Fruit fly (Drosophila melanogaster) whole organism, embryonic: Measurements from ENCODE around the gene CG7183.

Experiments
- Ada2b ChIP-seq: fragments of 200-800 bp; sonication (Bioruptor generic); IDR thresholded peaks from 2 replicates; pipeline ENCODE4 v1.3.6; 2022; ENCODE audit warnings: missing biosample characterization, missing genetic modification characterization
- BEAF-32 ChIP-seq: fragments of 200-800 bp; sonication (Bioruptor generic); optimal IDR thresholded peaks from 3 replicates; lab custom pipeline; 2017; ENCODE audit warnings: missing biosample characterization, missing genetic modification characterization, mild to moderate bottlenecking, moderate library complexity, missing genetic modification reagents
- Blimp-1 ChIP-seq: fragments of 200-800 bp; sonication (Bioruptor generic); optimal IDR thresholded peaks from 3 replicates; lab custom pipeline; 2018; ENCODE audit warnings: missing biosample characterization, missing genetic modification characterization, mild to moderate bottlenecking, moderate library complexity, missing genetic modification reagents
- CG10209 ChIP-seq: fragments of 200-800 bp; sonication (Bioruptor generic); optimal IDR thresholded peaks from 3 replicates; lab custom pipeline; 2017; ENCODE audit warnings: missing biosample characterization, mild to moderate bottlenecking, missing genetic modification characterization, missing genetic modification reagents
- CG11456 ChIP-seq: fragments of 200-800 bp; sonication (Bioruptor generic); IDR thresholded peaks from 3 replicates; pipeline ENCODE4 v1.3.6; 2022; ENCODE audit warnings: missing biosample characterization, missing genetic modification characterization
- CG11504 ChIP-seq: fragments of 200-800 bp; sonication (Bioruptor generic); optimal IDR thresholded peaks from 3 replicates; lab custom pipeline; 2019; ENCODE audit warnings: missing biosample characterization, mild to moderate bottlenecking, missing genetic modification characterization, moderate library complexity
- CG11723 ChIP-seq: fragments of 200-800 bp; sonication (Bioruptor generic); optimal IDR thresholded peaks from 2 replicates; lab custom pipeline; 2017; ENCODE audit warnings: missing biosample characterization, mild to moderate bottlenecking, missing genetic modification characterization
- CG12299 ChIP-seq: fragments of 200-800 bp; sonication (Bioruptor generic); optimal IDR thresholded peaks from 2 replicates; lab custom pipeline; 2018; ENCODE audit warnings: missing biosample characterization, mild to moderate bottlenecking, missing genetic modification characterization
- CG12769 ChIP-seq: fragments of 200-800 bp; sonication (Bioruptor generic); optimal IDR thresholded peaks from 2 replicates; lab custom pipeline; 2019; ENCODE audit warnings: missing biosample characterization, mild to moderate bottlenecking, missing genetic modification characterization, moderate library complexity
- CG12942 ChIP-seq: fragments of 200-800 bp; sonication (Bioruptor generic); optimal IDR thresholded peaks from 3 replicates; lab custom pipeline; 2016; ENCODE audit warnings: missing biosample characterization, missing genetic modification characterization
- CG13624 ChIP-seq: fragments of 200-800 bp; sonication (Bioruptor generic); optimal IDR thresholded peaks from 2 replicates; lab custom pipeline; 2016; ENCODE audit warnings: missing biosample characterization, missing genetic modification characterization
- CG15479 ChIP-seq: fragments of 200-800 bp; sonication (Bioruptor generic); optimal IDR thresholded peaks from 3 replicates; lab custom pipeline; 2019; ENCODE audit warnings: missing biosample characterization, mild to moderate bottlenecking, missing genetic modification characterization, moderate library complexity
- CG2875 ChIP-seq: fragments of 200-800 bp; sonication (Bioruptor generic); optimal IDR thresholded peaks from 2 replicates; lab custom pipeline; 2017; ENCODE audit warnings: missing biosample characterization, mild to moderate bottlenecking, missing genetic modification characterization, missing genetic modification reagents
- CG34224 ChIP-seq: fragments of 200-800 bp; sonication (Bioruptor generic); IDR thresholded peaks from 3 replicates; pipeline ENCODE4 v1.3.6; 2022; ENCODE audit warnings: missing biosample characterization, missing genetic modification characterization; ENCODE audit not compliant: partially characterized antibody
- CG3838 ChIP-seq: fragments of 200-800 bp; sonication (Bioruptor generic); optimal IDR thresholded peaks from 3 replicates; lab custom pipeline; 2016; ENCODE audit warnings: missing biosample characterization, missing genetic modification characterization
- CG4360 ChIP-seq: fragments of 200-800 bp; sonication (Bioruptor generic); IDR thresholded peaks from 2 replicates; pipeline ENCODE4 v1.3.6; 2022; ENCODE audit warnings: missing biosample characterization, missing genetic modification characterization
- CG43689 ChIP-seq: fragments of 200-800 bp; sonication (Bioruptor generic); IDR thresholded peaks from 2 replicates; pipeline ENCODE4 v1.3.6; 2022; ENCODE audit warnings: missing biosample characterization, missing genetic modification characterization
- CG4617 ChIP-seq: fragments of 200-800 bp; sonication (Bioruptor generic); optimal IDR thresholded peaks from 3 replicates; lab custom pipeline; 2016; ENCODE audit warnings: missing biosample characterization, missing genetic modification characterization, borderline replicate concordance
- CG6175 ChIP-seq: fragments of 200-800 bp; sonication (Bioruptor generic); IDR thresholded peaks from 3 replicates; pipeline ENCODE4 v1.3.6; 2022; ENCODE audit warnings: missing biosample characterization, missing genetic modification characterization
- CG6683 ChIP-seq: fragments of 200-800 bp; sonication (Bioruptor generic); optimal IDR thresholded peaks from 2 replicates; lab custom pipeline; 2017; ENCODE audit warnings: missing biosample characterization, mild to moderate bottlenecking, missing genetic modification characterization, missing genetic modification reagents
- CG6791 ChIP-seq: fragments of 200-800 bp; sonication (Bioruptor generic); IDR thresholded peaks from 3 replicates; pipeline ENCODE4 v1.3.6; 2022; ENCODE audit warnings: missing biosample characterization, missing genetic modification characterization; ENCODE audit not compliant: partially characterized antibody
- CG8924 ChIP-seq: fragments of 200-800 bp; optimal IDR thresholded peaks from 3 replicates; lab custom pipeline; 2019; ENCODE audit warnings: missing biosample characterization, mild to moderate bottlenecking, missing genetic modification characterization, moderate library complexity
- Dip2 ChIP-seq: fragments of 200-800 bp; sonication (Bioruptor generic); IDR thresholded peaks from 2 replicates; pipeline ENCODE4 v1.3.6; 2022; ENCODE audit warnings: missing biosample characterization, missing genetic modification characterization
- E2f2 ChIP-seq: fragments of 200-800 bp; sonication (Bioruptor generic); IDR thresholded peaks from 2 replicates; pipeline ENCODE4 v1.3.6; 2022; ENCODE audit warnings: missing biosample characterization, missing genetic modification characterization
- HmgD ChIP-seq: fragments of 200-800 bp; sonication (Bioruptor generic); optimal IDR thresholded peaks from 3 replicates; lab custom pipeline; 2016; ENCODE audit warnings: missing biosample characterization, missing genetic modification characterization
- Myb ChIP-seq: fragments of 200-800 bp; sonication (Bioruptor generic); optimal IDR thresholded peaks from 2 replicates; lab custom pipeline; 2016; ENCODE audit warnings: missing biosample characterization, missing genetic modification characterization
- NC2α ChIP-seq: fragments of 200-800 bp; sonication (Bioruptor generic); optimal IDR thresholded peaks from 2 replicates; lab custom pipeline; 2016; ENCODE audit warnings: missing biosample characterization, missing genetic modification characterization
- Poxn ChIP-seq: fragments of 200-800 bp; sonication (Bioruptor generic); IDR thresholded peaks from 2 replicates; pipeline ENCODE4 v1.3.6; 2022; ENCODE audit warnings: missing biosample characterization, missing genetic modification characterization
- Sry-β ChIP-seq: fragments of 200-800 bp; sonication (Bioruptor generic); optimal IDR thresholded peaks from 2 replicates; lab custom pipeline; 2018; ENCODE audit warnings: missing biosample characterization, mild to moderate bottlenecking, missing genetic modification characterization, moderate library complexity
- Tbp ChIP-seq: fragments of >200 bp; optimal IDR thresholded peaks from 2 replicates; lab custom pipeline; 2018; ENCODE audit warnings: missing biosample characterization, missing genetic modification characterization
- ara ChIP-seq: fragments of 200-800 bp; sonication (Bioruptor generic); IDR thresholded peaks from 2 replicates; pipeline ENCODE4 v1.3.6; 2022; ENCODE audit warnings: missing biosample characterization, missing genetic modification characterization
- cas ChIP-seq: fragments of 200-800 bp; sonication (Bioruptor generic); IDR thresholded peaks from 2 replicates; pipeline ENCODE4 v1.3.6; 2022; ENCODE audit warnings: missing biosample characterization, missing genetic modification characterization
- chinmo ChIP-seq: fragments of 200-800 bp; sonication (Bioruptor generic); IDR thresholded peaks from 4 replicates; pipeline ENCODE4 v1.3.6; 2022; ENCODE audit warnings: missing biosample characterization, missing genetic modification characterization; ENCODE audit not compliant: partially characterized antibody
- eyg ChIP-seq: fragments of 200-800 bp; sonication (Bioruptor generic); optimal IDR thresholded peaks from 3 replicates; lab custom pipeline; 2016; ENCODE audit warnings: missing biosample characterization, missing genetic modification characterization
- ftz-f1 ChIP-seq: fragments of 200-800 bp; sonication (Bioruptor generic); optimal IDR thresholded peaks from 2 replicates; lab custom pipeline; 2016; ENCODE audit warnings: missing biosample characterization, missing genetic modification characterization
- gcm2 ChIP-seq: fragments of 200-800 bp; sonication (Bioruptor generic); optimal IDR thresholded peaks from 2 replicates; lab custom pipeline; 2016; ENCODE audit warnings: missing biosample characterization, missing genetic modification characterization
- gsb ChIP-seq: fragments of 200-800 bp; sonication (Bioruptor generic); IDR thresholded peaks from 2 replicates; pipeline ENCODE4 v1.3.6; 2022; ENCODE audit warnings: missing biosample characterization, missing genetic modification characterization
- jumu ChIP-seq: fragments of 200-800 bp; sonication (Bioruptor generic); optimal IDR thresholded peaks from 3 replicates; lab custom pipeline; 2016; ENCODE audit warnings: missing biosample characterization, missing genetic modification characterization
- lab ChIP-seq: fragments of 200-800 bp; sonication (Bioruptor generic); optimal IDR thresholded peaks from 3 replicates; lab custom pipeline; 2017; ENCODE audit warnings: missing biosample characterization, missing genetic modification characterization, mild to moderate bottlenecking, moderate library complexity, missing genetic modification reagents
- lilli ChIP-seq: fragments of 200-800 bp; sonication (Bioruptor generic); optimal IDR thresholded peaks from 3 replicates; lab custom pipeline; 2016; ENCODE audit warnings: missing biosample characterization, missing genetic modification characterization
- p53 ChIP-seq: fragments of 200-800 bp; sonication (Bioruptor generic); optimal IDR thresholded peaks from 2 replicates; lab custom pipeline; 2016; ENCODE audit warnings: missing biosample characterization, missing genetic modification characterization
- phol ChIP-seq: fragments of 200-800 bp; sonication (Bioruptor generic); optimal IDR thresholded peaks from 3 replicates; lab custom pipeline; 2018; ENCODE audit warnings: missing biosample characterization, mild to moderate bottlenecking, missing genetic modification characterization, moderate library complexity
- pros ChIP-seq: fragments of 200-800 bp; sonication (Bioruptor generic); optimal IDR thresholded peaks from 3 replicates; lab custom pipeline; 2019; ENCODE audit warnings: missing biosample characterization, mild to moderate bottlenecking, missing genetic modification characterization, moderate library complexity
- ro ChIP-seq: fragments of 200-800 bp; sonication (Bioruptor generic); IDR thresholded peaks from 2 replicates; pipeline ENCODE4 v1.3.6; 2022; ENCODE audit warnings: missing biosample characterization, missing genetic modification characterization
- run ChIP-seq: fragments of 200-800 bp; sonication (Bioruptor generic); optimal IDR thresholded peaks from 3 replicates; lab custom pipeline; 2018; ENCODE audit warnings: missing biosample characterization, mild to moderate bottlenecking, missing genetic modification characterization
- shn ChIP-seq: fragments of 200-800 bp; sonication (Bioruptor generic); optimal IDR thresholded peaks from 3 replicates; lab custom pipeline; 2016; ENCODE audit warnings: missing biosample characterization, missing genetic modification characterization
- sisA ChIP-seq: fragments of 200-800 bp; sonication (Bioruptor generic); IDR thresholded peaks from 2 replicates; pipeline ENCODE4 v1.3.6; 2022; ENCODE audit warnings: missing biosample characterization, missing genetic modification characterization
- slp2 ChIP-seq: fragments of 200-800 bp; sonication (Bioruptor generic); optimal IDR thresholded peaks from 2 replicates; lab custom pipeline; 2016; ENCODE audit warnings: missing biosample characterization, missing genetic modification characterization
- ttk ChIP-seq: fragments of 200-800 bp; sonication (Bioruptor generic); IDR thresholded peaks from 2 replicates; pipeline ENCODE4 v2.1.2; 2022; ENCODE audit warnings: missing biosample characterization, missing genetic modification characterization
- usp ChIP-seq: fragments of >200 bp; optimal IDR thresholded peaks from 2 replicates; lab custom pipeline; 2017; ENCODE audit warnings: missing biosample characterization, missing genetic modification characterization
- wdn ChIP-seq: fragments of 200-800 bp; sonication (Bioruptor generic); IDR thresholded peaks from 2 replicates; pipeline ENCODE4 v1.3.6; 2022; ENCODE audit warnings: missing biosample characterization, missing genetic modification characterization
- yki ChIP-seq: fragments of >200 bp; optimal IDR thresholded peaks from 3 replicates; lab custom pipeline; 2018
- zf30C ChIP-seq: fragments of 200-800 bp; sonication (Bioruptor generic); optimal IDR thresholded peaks from 3 replicates; lab custom pipeline; 2018; ENCODE audit warnings: missing biosample characterization, mild to moderate bottlenecking, missing genetic modification characterization

Gene CG7183

dm6 chr3R:18198518-18199118 is 21.9 kb downstream of the CG7183 start (continued):
- TF ChIP-seq wdn (no peak), ttk (GFP tag; lab: Robert Waterston, UW) (no peak), CG6175 (GFP tag; lab: Robert Waterston, UW) (no peak), jumu (GFP tag; lab: Kevin White, UChicago) (peak; percentile 33), zf30C (GFP tag; lab: Kevin White, UChicago) (no peak), Myb (GFP tag; lab: Kevin White, UChicago) (no peak), NC2α (GFP tag; lab: Kevin White, UChicago) (peak; percentile 54), CG3838 (GFP tag; lab: Kevin White, UChicago) (peak; percentile 64), CG10209 (GFP tag; lab: Kevin White, UChicago) (peak; percentile 34), usp (GFP tag; lab: Kevin White, UChicago) (no peak), Dip2 (GFP tag; lab: Robert Waterston, UW) (no peak), shn (GFP tag; lab: Kevin White, UChicago) (no peak), HmgD (GFP tag; lab: Kevin White, UChicago) (no peak), yki (peak; percentile 98), CG4617 (no peak), CG6683 (peak; percentile 62), Poxn (GFP tag; lab: Robert Waterston, UW) (no peak), ftz-f1 (GFP tag; lab: Kevin White, UChicago) (no peak), CG13624 (GFP tag; lab: Kevin White, UChicago) (peak; percentile 41), ro (GFP tag; lab: Robert Waterston, UW) (no peak), gcm2 (GFP tag; lab: Kevin White, UChicago) (no peak), lilli (GFP tag; lab: Kevin White, UChicago) (peak; percentile 26), phol (peak; percentile 12), CG8924 (peak; percentile 56), pros (GFP tag; lab: Kevin White, UChicago) (no peak), cas (GFP tag; lab: Robert Waterston, UW) (no peak), chinmo (GFP tag; lab: Robert Waterston, UW) (no peak), CG2875 (peak; percentile 56), lab (GFP tag; lab: Kevin White, UChicago) (peak; percentile 45), CG43689 (GFP tag; lab: Robert Waterston, UW) (no peak), gsb (GFP tag; lab: Robert Waterston, UW) (no peak), CG6791 (GFP tag; lab: Robert Waterston, UW) (no peak), sisA (GFP tag; lab: Robert Waterston, UW) (no peak), CG4360 (GFP tag; lab: Robert Waterston, UW) (no peak), slp2 (GFP tag; lab: Kevin White, UChicago) (peak; percentile 30), CG15479 (GFP tag; lab: Kevin White, UChicago) (peak; percentile 98), BEAF-32 (GFP tag; lab: Kevin White, UChicago) (no peak)

- no peak for TF ChIP-seq CG11723 (GFP tag; lab: Kevin White, UChicago)
- no peak for TF ChIP-seq Myb (GFP tag; lab: Kevin White, UChicago)
- TF ChIP-seq CG12769 (tag; lab: Kevin White, UChicago) = peak; percentile 65
- no peak for TF ChIP-seq CG34224 (GFP tag; lab: Robert Waterston, UW)
- no peak for TF ChIP-seq CG11456 (GFP tag; lab: Robert Waterston, UW)
- TF ChIP-seq eyg = no peak
- TF ChIP-seq Ada2b = no peak
- TF ChIP-seq Blimp-1 = no peak
- no peak for TF ChIP-seq p53 (GFP tag; lab: Kevin White, UChicago)
- TF ChIP-seq E2f2 = no peak
- no peak for TF ChIP-seq CG12299 (tag; lab: Kevin White, UChicago)
- TF ChIP-seq Tbp = no peak
- TF ChIP-seq run (tag; lab: Kevin White, UChicago) = no peak
- no peak for TF ChIP-seq ara (GFP tag; lab: Robert Waterston, UW)
- no peak for TF ChIP-seq CG12942 (GFP tag; lab: Kevin White, UChicago)
- TF ChIP-seq Sry-β = peak; percentile 55
- TF ChIP-seq CG11504 (tag; lab: Kevin White, UChicago) = no peak
These were observed 22.7 kb downstream of the CG7183 start for dm6 chr3R:18197802-18198148.
